Worm (Caenorhabditis elegans) whole organism, dauer: Measurements from ENCODE around the gene sre-28.

Source experiments
- unc-62 ChIP-seq: sonication (generic microtip); optimal IDR thresholded peaks from 2 replicates; lab custom pipeline; 2017; ENCODE audit warnings: missing biosample characterization, missing genetic modification reagents, missing genetic modification characterization

sre-28 gene

DNA sequence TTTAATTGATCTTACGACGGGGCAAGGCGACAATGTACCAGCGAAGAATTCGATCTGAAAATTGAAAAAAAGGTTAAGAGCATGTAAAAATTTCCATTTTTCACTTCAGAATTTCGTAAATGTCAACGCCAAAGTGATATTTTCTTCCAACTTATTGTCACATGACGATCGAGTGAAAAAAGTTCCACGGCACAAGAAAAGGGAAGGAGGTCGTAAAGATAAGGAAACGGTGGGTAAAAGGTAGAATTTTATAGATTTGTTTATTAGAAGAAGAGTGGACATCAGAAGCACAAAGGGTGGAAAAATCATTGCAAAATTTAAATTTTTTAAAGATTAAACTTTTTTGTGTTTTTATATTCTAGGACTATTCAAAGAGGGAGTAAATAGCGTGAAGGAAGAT is 16.2 kb upstream of the sre-28 start:
- no peak for TF ChIP-seq unc-62 (GFP tag; lab: Kevin White, UChicago)

DNA sequence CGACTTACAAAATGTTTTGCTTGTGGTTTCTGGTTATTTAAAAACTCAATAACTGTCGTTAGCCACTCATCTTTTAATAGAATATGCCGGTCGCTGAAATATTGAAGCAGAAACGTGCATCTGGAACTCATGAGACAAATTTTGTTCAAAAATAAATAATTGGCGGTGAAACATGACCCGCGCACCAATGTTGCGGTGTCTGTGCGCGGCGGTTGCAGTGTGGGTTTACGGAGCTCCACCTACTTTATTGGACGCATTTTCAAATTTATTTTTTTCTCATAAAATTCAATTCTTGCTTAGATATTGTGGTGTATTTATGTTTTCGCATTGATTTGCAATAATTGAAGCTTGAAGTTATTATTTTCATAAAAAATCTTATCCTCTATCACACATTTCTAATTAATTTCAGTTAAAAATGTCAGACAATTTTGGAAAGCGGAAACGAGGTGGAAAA is 13.6 kb upstream of the sre-28 start, which contains the start of the genes rmh-2 and suds-3:
TSS of gene rmh-2 (minus strand) at position 164 of the 454 bp plus-strand sequence.
TSS of gene suds-3 (plus strand) at position 404 of the 454 bp plus-strand sequence.
- TF ChIP-seq unc-62 (GFP tag; lab: Kevin White, UChicago), result no peak

DNA sequence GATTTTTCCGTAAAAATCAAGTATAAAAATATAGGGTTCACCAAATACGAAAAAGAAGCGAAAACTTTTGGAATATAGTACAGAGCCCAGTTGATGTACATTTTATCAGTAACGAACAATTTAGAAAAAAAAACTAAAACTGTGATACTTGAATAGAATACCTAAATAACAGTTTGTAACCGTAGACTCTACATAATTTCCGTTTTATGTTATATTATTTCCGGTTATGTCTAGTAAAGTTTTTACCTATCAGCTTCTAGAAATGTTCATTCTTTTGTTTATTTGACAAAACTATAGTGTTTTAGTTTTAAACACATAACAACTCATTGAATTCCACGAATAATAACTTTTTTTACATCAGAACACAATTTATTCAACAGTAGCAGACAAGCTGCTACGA is 6.8 kb upstream of the sre-28 start, which contains the start of gene srj-33:
TSS of gene srj-33 (minus strand) at position 101 of the 400 bp plus-strand sequence.
- no peak for TF ChIP-seq unc-62 (GFP tag; lab: Kevin White, UChicago)

DNA sequence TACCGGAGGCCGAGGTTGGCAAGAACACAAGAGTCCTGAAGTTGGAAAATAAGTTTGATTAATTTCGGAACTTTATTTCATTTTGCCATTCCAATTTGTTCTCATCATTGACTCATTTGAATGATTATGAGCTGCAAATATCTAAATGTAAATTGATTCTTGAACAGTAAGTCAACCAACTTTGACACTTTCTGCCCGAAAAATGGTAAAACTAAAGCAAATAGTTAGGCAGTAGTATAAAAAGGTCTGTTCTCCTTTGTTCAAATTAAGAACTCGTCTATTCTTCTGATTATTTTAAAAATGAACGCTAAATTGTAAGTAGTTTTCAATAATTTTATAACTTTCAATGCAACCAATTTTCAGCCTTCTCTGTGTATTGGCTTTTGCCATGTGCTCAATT is 1.2 kb upstream of the sre-28 start, which contains the start of gene fipr-12:
TSS of gene fipr-12 (plus strand) at position 301 of the 400 bp plus-strand sequence.
- no peak for TF ChIP-seq unc-62 (GFP tag; lab: Kevin White, UChicago)

DNA sequence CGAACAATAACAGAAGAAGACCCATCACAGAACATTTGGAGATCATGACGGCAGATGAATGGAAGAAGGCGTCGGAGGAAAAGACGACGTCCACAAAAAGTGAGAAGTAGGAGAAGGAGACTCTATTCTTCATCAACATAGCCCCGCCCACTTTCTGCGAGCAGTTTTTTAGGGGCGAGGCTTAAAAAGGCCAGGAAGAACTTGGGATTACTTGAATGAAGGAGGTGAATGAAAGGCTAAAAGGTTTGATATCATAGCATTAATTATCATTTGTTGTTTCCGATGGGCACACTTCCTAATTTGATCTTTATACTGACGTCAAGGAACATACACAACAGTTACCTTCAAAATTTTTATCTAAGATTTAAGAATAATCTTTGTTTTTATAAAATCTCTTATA is 4.6 kb downstream of the sre-28 start, which contains the start of gene nlp-58:
TSS of gene nlp-58 (minus strand) at position 101 of the 400 bp plus-strand sequence.
- no peak for TF ChIP-seq unc-62 (GFP tag; lab: Kevin White, UChicago)

DNA sequence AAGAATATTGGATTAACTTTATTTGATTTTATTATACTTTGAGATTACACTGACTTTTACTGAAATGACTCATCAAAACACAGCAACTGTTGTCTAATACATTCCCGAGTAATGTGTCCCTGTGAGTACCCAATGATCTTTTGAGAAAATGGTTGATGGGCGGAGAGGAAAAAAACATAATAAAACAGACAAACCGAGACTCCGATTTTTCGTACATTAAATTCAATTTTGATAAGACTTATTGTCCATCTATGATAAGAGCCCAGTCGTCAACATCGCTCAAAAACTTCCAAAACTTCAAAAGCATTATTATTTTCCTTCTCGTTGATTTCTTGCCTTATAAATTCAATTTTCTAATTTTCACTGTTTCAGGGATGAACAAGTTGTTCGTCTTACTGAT is 6.7 kb downstream of the sre-28 start, which contains the start of gene ttr-46:
TSS of gene ttr-46 (plus strand) at position 373 of the 400 bp plus-strand sequence.
- TF ChIP-seq unc-62 (GFP tag; lab: Kevin White, UChicago), result no peak

DNA sequence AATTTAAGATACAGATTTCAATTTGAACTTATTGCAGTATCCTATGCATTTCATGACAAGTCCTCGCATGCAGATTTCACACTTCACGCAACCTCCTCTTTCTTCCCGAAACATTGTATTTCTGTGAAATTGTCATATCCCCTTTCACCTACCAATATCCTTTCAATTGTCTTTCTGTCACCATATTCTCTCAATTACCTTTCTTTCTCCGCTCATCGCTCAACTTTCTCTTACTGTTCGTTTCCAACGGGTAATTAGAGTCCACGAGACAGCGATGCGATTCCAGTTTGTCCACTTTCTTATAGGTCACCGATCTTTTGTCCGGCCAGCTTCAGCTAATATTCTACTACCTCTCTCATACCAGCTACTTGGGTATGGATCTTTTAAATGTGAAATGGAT is 8.2 kb downstream of the sre-28 start, which contains the start of gene mam-5:
TSS of gene mam-5 (plus strand) at position 304 of the 400 bp plus-strand sequence.
- no peak for TF ChIP-seq unc-62 (GFP tag; lab: Kevin White, UChicago)

DNA sequence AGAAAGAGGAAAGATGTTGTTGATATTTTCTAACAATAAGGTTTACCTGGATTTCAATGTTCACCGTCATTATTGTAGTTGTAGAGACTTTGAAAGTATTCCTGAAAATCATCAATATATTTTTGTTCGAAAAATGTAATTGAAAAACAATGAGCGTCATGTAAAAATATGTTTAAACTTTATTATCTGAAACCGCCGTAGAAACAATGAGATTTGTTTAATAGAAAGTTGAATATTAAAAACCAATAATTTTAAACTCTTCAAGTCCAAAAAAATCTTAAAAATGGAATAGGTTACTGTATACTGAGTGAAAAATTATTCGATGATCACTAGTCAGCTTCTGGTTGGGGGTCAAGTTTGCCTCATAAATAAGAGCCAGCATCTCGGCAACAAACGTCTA is 14.0 kb downstream of the sre-28 start, which contains the start of gene anmt-3:
TSS of gene anmt-3 (minus strand) at position 101 of the 400 bp plus-strand sequence.
- TF ChIP-seq unc-62 (GFP tag; lab: Kevin White, UChicago), result no peak

DNA sequence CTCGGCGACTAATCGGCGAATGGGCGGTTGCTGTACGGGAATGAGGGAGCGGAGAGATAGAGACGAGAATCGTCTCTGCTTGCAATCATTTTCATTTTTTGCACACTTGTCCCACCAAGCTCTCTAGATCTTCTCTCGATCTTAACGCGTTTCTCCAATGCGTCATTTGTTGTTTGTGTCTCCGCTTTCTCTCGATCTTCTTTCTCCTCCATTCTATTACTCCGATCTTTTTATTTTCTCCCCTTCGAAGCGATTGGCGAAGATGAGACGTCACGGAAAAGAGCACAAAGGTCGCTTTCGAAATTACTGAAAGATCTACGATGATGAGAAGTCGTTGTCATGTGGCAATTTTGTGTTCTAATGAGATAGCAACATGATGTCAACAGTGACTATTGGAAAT is 14.5 kb downstream of the sre-28 start:
- no peak for TF ChIP-seq unc-62 (GFP tag; lab: Kevin White, UChicago)

DNA sequence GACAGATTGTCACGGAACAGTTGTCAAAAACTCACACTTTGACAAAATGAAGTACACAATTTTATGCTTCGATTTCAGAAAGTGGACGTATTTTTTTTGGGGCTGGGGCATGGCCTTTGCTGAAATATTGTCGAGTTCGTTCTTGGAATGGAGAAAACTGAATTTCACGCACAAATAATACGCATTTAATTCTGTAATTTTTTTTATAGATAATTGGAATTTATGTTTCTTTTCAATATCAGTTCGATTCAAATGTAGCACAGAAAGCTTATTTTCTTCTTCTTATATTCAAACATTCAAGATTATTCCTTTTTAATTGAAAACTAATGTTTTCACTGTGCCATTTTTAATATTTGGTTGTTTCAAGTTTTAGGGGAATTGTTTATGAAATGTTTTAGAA is 16.2 kb downstream of the sre-28 start, which contains the start of gene T07C12.10:
TSS of gene T07C12.10 (minus strand) at position 101 of the 400 bp plus-strand sequence.
- no peak for TF ChIP-seq unc-62 (GFP tag; lab: Kevin White, UChicago)

DNA sequence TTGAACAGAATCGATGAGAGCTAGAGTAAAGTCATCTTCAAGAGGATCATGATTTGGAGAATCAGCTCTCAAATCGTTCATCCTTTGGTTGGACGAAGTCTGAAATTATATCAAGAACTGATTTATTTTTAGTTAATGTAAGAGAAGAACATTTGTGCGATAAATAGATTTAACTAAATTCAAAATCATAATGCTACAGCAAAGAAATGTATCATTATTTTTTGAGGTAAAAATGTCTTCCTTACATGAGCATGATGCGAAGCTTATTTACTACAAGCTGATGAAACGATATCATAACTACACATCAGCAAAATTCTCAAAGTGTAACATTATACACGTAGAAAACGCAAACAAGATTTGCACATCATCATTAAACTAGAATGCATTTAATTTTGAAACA is 18.2 kb downstream of the sre-28 start, which contains the start of gene madf-4:
TSS of gene madf-4 (minus strand) at position 101 of the 400 bp plus-strand sequence.
- TF ChIP-seq unc-62 (GFP tag; lab: Kevin White, UChicago), result no peak

DNA sequence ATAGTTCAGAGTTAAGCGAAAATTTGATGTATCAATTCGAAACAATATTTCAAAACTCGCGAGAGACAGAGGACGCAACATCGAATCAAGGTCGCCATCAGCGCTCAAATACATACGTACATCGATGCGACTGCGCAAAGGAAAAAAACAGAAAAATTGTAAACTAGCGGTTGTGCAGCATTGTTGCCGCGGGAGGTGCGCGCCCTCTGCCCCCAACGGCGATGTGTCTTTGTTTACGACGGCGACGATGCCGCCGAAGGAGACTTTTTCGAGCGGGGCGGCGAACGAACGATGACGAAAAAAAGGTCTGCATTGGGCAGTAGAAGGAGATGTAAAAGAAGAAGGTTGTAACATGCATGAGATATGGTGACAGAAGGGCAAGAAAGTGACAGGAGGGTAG is 18.7 kb downstream of the sre-28 start:
- TF ChIP-seq unc-62 (GFP tag; lab: Kevin White, UChicago), result no peak

DNA sequence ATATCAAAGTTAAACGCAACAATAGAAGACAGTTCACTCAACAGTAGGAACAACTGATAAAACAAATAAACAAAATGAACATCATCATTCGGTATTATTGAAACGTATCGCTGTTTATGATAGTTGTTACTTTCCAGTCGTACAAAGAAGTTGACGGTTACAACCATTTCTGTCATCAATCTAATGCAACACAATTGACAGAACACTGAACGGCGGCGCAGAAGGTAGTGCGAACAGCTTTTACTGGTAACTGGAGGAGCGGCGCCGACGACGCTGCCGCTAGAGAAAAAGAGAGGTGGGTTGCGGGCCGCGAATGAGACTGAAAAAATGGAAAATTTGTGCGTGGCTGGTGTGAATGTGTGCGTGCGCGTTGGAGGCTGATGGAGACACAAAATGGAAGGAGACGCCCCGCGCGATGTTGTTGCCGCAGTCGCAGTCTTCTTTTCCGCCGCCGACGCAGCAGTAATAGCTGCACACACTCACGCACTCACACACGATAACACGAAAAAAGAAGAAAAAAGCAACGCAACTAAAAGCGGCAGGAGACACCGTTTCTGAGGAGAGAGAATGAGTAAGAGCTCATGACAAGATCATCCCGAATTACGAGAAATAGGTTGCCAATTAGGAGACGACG is 20.1 kb downstream of the sre-28 start:
- TF ChIP-seq unc-62 (GFP tag; lab: Kevin White, UChicago), result no peak

DNA sequence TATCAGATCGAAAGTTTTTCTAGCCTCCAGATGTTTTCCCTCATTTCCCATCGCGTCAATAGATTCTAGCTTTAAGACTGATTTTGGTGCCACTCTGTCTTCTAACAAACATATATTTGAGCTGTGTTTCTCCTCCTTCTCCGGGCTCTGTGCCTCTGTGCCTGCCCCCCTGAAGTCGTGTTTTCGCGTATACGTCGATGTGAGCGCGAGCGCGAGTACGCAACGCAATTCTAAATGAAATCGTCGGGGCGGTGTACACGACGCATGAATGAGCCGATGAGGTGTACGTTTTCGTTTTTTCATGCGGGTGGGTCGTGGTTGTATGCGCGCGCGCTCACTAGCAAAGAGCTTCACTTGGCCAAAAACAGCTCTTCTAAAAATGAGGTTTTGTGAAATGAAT is 21.7 kb downstream of the sre-28 start:
- no peak for TF ChIP-seq unc-62 (GFP tag; lab: Kevin White, UChicago)

DNA sequence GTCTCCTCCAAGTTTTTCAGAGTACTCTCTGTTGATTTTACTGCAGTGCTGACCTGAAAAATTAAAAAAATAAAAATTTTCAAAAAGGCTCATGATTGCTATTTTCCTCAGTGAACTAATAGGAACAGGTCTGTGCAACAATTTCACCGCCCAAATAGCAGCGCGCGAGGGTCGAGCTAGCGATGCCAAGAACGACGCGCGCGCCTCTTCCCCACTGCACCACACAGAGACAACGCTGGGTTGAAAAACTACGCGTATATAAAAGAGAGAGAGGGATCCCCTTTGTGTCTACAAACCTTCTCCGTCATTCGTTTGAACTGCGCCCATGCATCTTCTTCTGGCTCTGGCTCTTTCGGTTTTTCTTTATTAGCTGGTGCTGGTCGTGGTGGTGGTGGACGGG is 25.9 kb downstream of the sre-28 start:
- no peak for TF ChIP-seq unc-62 (GFP tag; lab: Kevin White, UChicago)

DNA sequence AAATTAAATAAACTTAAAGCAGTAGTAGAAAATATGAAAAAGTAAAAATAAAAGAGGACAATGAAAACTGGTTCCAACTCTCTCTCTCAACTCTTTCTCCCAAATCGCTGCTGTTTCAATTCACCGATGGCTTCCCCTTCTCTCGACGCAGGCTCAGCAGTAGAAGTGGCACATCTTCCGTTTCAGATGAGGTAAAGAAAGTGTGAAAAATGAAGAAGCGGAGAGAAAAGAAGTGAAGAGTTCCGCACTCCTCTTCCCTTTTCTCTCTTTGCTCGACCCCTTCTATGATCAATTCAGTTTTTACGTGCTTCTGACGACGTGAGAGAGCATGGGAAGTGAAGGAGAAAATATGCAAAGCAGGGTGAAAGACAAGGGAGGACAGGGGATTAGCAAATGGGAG is 30.1 kb downstream of the sre-28 start:
- TF ChIP-seq unc-62 (GFP tag; lab: Kevin White, UChicago), result no peak

DNA sequence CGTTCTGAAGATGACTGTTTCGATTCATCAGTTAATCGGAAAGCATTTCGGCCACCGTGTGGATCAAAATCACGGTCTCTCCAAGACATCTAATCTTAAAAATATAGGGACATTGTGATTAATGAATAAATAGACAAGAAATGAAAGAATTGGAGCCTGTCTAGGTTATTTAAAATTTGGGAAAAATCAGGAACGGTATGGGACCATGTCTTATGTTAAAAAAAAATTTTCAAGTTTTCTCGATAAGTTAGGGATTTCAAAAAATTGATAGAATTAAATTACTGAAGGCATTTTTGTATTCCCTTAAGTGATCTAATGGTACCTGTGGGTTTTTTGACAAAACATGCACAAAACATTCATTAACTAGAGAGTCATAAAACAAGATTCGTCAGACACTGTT is 31.9 kb downstream of the sre-28 start, which contains the start of gene unc-41:
TSS of gene unc-41 (minus strand) at position 101 of the 400 bp plus-strand sequence.
- TF ChIP-seq unc-62 (GFP tag; lab: Kevin White, UChicago), result no peak
